Worm (Caenorhabditis elegans) whole organism, L1 larva: ENCODE results near the gene akt-2.

Source experiments
- C04F5.9 ChIP-seq: sonication (generic microtip); optimal IDR thresholded peaks from 2 replicates; lab custom pipeline; 2016; ENCODE audit warnings: missing genetic modification characterization, missing compliant biosample characterization
- C34B4.2 ChIP-seq: sonication (generic microtip); optimal IDR thresholded peaks from 2 replicates; lab custom pipeline; 2017; ENCODE audit warnings: mild to moderate bottlenecking, missing genetic modification characterization, missing compliant biosample characterization
- aha-1 ChIP-seq: fragments of 150-350 bp; optimal IDR thresholded peaks from 2 replicates; lab custom pipeline; 2014; ENCODE audit warnings: missing biosample characterization, missing genetic modification characterization
- alr-1 ChIP-seq: fragments of 200-800 bp; sonication (Bioruptor generic); optimal IDR thresholded peaks from 2 replicates; lab custom pipeline; 2018; ENCODE audit warnings: borderline replicate concordance, mild to moderate bottlenecking, missing genetic modification characterization, missing compliant biosample characterization
- aly-2 ChIP-seq: fragments of 150-350 bp; optimal IDR thresholded peaks from 2 replicates; lab custom pipeline; 2014; ENCODE audit warnings: missing biosample characterization, missing genetic modification characterization
- ceh-63 ChIP-seq: fragments of 200-800 bp; sonication (Bioruptor generic); optimal IDR thresholded peaks from 2 replicates; lab custom pipeline; 2018; ENCODE audit warnings: mild to moderate bottlenecking, missing genetic modification characterization, missing compliant biosample characterization
- ceh-82 ChIP-seq, 3 experiments: fragments of 150-350 bp in 1 of 3; sonication (generic microtip) in 2 of 3; optimal IDR thresholded peaks; 2 replicates each; lab custom pipeline; 2014 to 2017; ENCODE audit warnings: missing biosample characterization in 3 of 3, missing genetic modification characterization in 3 of 3
- ceh-88 ChIP-seq: fragments of 200-800 bp; sonication (Bioruptor generic); IDR thresholded peaks from 2 replicates; pipeline ENCODE4 v1.3.6; 2022; ENCODE audit warnings: missing genetic modification characterization, missing compliant biosample characterization
- ceh-90 ChIP-seq: sonication (generic microtip); optimal IDR thresholded peaks from 2 replicates; lab custom pipeline; 2016; ENCODE audit warnings: missing genetic modification characterization, missing compliant biosample characterization
- dpl-1 ChIP-seq, 3 experiments: fragments of 150-350 bp in 2 of 3; sonication (generic microtip) in 1 of 3; optimal IDR thresholded peaks; 2 replicates each; lab custom pipeline; 2014 to 2017; ENCODE audit warnings: missing biosample characterization in 3 of 3, missing genetic modification characterization in 3 of 3, missing genetic modification reagents in 3 of 3
- dsc-1 ChIP-seq: sonication (generic microtip); optimal IDR thresholded peaks from 2 replicates; lab custom pipeline; 2016; ENCODE audit warnings: mild to moderate bottlenecking, missing genetic modification characterization, missing compliant biosample characterization
- efl-3 ChIP-seq: fragments of 200-800 bp; sonication (Bioruptor generic); optimal IDR thresholded peaks from 2 replicates; lab custom pipeline; 2018; ENCODE audit warnings: mild to moderate bottlenecking, missing genetic modification characterization, missing compliant biosample characterization
- egl-13 ChIP-seq: sonication (generic microtip); optimal IDR thresholded peaks from 2 replicates; lab custom pipeline; 2016; ENCODE audit warnings: missing genotype, missing genetic modification reagents, missing genetic modification characterization, missing compliant biosample characterization
- egl-27 ChIP-seq, 2 experiments: fragments of 150-350 bp in 1 of 2; sonication (generic microtip); optimal IDR thresholded peaks; 3 replicates each; lab custom pipeline; 2017 to 2018; ENCODE audit warnings: missing biosample characterization in 2 of 2, missing genetic modification characterization in 2 of 2, missing genetic modification reagents in 2 of 2
- elt-3 ChIP-seq, 6 experiments: fragments of 150-350 bp in 1 of 6; sonication (generic microtip); optimal IDR thresholded peaks; 2 replicates each; lab custom pipeline; 2017 to 2018; ENCODE audit warnings: missing biosample characterization in 6 of 6, missing genetic modification characterization in 6 of 6, inconsistent platforms in 1 of 6
- ets-5 ChIP-seq: fragments of 200-800 bp; sonication (Bioruptor generic); IDR thresholded peaks from 2 replicates; pipeline ENCODE4 v1.3.6; 2022; ENCODE audit warnings: missing genetic modification characterization, missing compliant biosample characterization
- fkh-4 ChIP-seq: sonication (generic microtip); optimal IDR thresholded peaks from 2 replicates; lab custom pipeline; 2016; ENCODE audit warnings: missing compliant biosample characterization, missing genetic modification characterization, borderline replicate concordance
- fkh-8 ChIP-seq: sonication (generic microtip); optimal IDR thresholded peaks from 2 replicates; lab custom pipeline; 2016; ENCODE audit warnings: mild to moderate bottlenecking, missing genetic modification characterization, missing compliant biosample characterization
- fos-1 ChIP-seq: fragments of 150-350 bp; optimal IDR thresholded peaks from 2 replicates; lab custom pipeline; 2014; ENCODE audit warnings: missing biosample characterization, missing genetic modification characterization
- grh-1 ChIP-seq: fragments of 200-800 bp; sonication (Bioruptor generic); IDR thresholded peaks from 2 replicates; pipeline ENCODE4 v1.3.6; 2022; ENCODE audit warnings: missing genetic modification reagents, missing genetic modification characterization, missing compliant biosample characterization
- hlh-4 ChIP-seq: sonication (generic microtip); optimal IDR thresholded peaks from 2 replicates; lab custom pipeline; 2016; ENCODE audit warnings: mild to moderate bottlenecking, missing genetic modification characterization, missing compliant biosample characterization
- irx-1 ChIP-seq: sonication (generic microtip); optimal IDR thresholded peaks from 2 replicates; lab custom pipeline; 2016; ENCODE audit warnings: missing genetic modification characterization, missing compliant biosample characterization
- isw-1 ChIP-seq: fragments of 200-800 bp; sonication (Bioruptor generic); IDR thresholded peaks from 2 replicates; pipeline ENCODE4 v1.3.6; 2022; ENCODE audit warnings: missing genetic modification characterization, missing compliant biosample characterization
- lin-13 ChIP-seq: fragments of 150-350 bp; optimal IDR thresholded peaks from 2 replicates; lab custom pipeline; 2014; ENCODE audit warnings: missing biosample characterization, missing genetic modification reagents, missing genetic modification characterization
- lin-14 ChIP-seq: fragments of 200-800 bp; sonication (Bioruptor generic); optimal IDR thresholded peaks from 2 replicates; lab custom pipeline; 2018; ENCODE audit warnings: mild to moderate bottlenecking, missing genetic modification characterization, moderate library complexity, missing compliant biosample characterization
- lin-39 ChIP-seq: fragments of 150-350 bp; optimal IDR thresholded peaks from 2 replicates; lab custom pipeline; 2014; ENCODE audit warnings: missing biosample characterization, missing genetic modification reagents, missing genetic modification characterization
- mdl-1 ChIP-seq, 2 experiments: fragments of 150-350 bp; optimal IDR thresholded peaks; 2 replicates each; lab custom pipeline; 2014 to 2017; ENCODE audit warnings: missing biosample characterization in 2 of 2, missing genetic modification characterization in 2 of 2, inconsistent platforms in 1 of 2
- mef-2 ChIP-seq: fragments of 150-350 bp; optimal IDR thresholded peaks from 2 replicates; lab custom pipeline; 2014; ENCODE audit warnings: missing biosample characterization, missing genetic modification characterization
- mep-1 ChIP-seq: fragments of 150-350 bp; optimal IDR thresholded peaks from 2 replicates; lab custom pipeline; 2014; ENCODE audit warnings: missing biosample characterization, missing genetic modification characterization
- nhr-11 ChIP-seq: fragments of 150-350 bp; optimal IDR thresholded peaks from 2 replicates; lab custom pipeline; 2014; ENCODE audit warnings: missing biosample characterization, missing genetic modification characterization
- nhr-12 ChIP-seq: sonication (generic microtip); optimal IDR thresholded peaks from 2 replicates; lab custom pipeline; 2017; ENCODE audit warnings: missing biosample characterization, missing genetic modification characterization
- nhr-19 ChIP-seq: fragments of 200-800 bp; sonication (Bioruptor generic); conservative IDR thresholded peaks from 2 replicates; pipeline ENCODE4 v1.3.6; 2022; ENCODE audit warnings: missing genetic modification characterization, missing compliant biosample characterization
- nhr-237 ChIP-seq: fragments of 150-350 bp; optimal IDR thresholded peaks from 2 replicates; lab custom pipeline; 2014; ENCODE audit warnings: missing biosample characterization, missing genetic modification characterization
- nhr-28 ChIP-seq: fragments of 150-350 bp; optimal IDR thresholded peaks from 2 replicates; lab custom pipeline; 2014; ENCODE audit warnings: missing biosample characterization, missing genetic modification characterization
- nhr-71 ChIP-seq: sonication (generic microtip); optimal IDR thresholded peaks from 2 replicates; lab custom pipeline; 2016; ENCODE audit warnings: mild to moderate bottlenecking, missing genetic modification characterization, moderate library complexity, missing compliant biosample characterization
- nhr-77 ChIP-seq: fragments of 150-350 bp; optimal IDR thresholded peaks from 2 replicates; lab custom pipeline; 2014; ENCODE audit warnings: missing biosample characterization, missing genetic modification characterization
- nhr-85 ChIP-seq: sonication (generic microtip); peaks from one replicate; lab custom pipeline; 2016; ENCODE audit warnings: missing genetic modification characterization, inconsistent platforms, missing compliant biosample characterization
- rnt-1 ChIP-seq: sonication (generic microtip); optimal IDR thresholded peaks from 2 replicates; lab custom pipeline; 2016; ENCODE audit warnings: mild to moderate bottlenecking, missing genetic modification characterization, moderate library complexity, missing compliant biosample characterization
- skn-1 ChIP-seq: fragments of 150-350 bp; optimal IDR thresholded peaks from 2 replicates; lab custom pipeline; 2014; ENCODE audit warnings: missing biosample characterization, missing genetic modification characterization
- snpc-4 ChIP-seq: fragments of 150-350 bp; optimal IDR thresholded peaks from 2 replicates; lab custom pipeline; 2014; ENCODE audit warnings: missing biosample characterization, missing genetic modification characterization
- sox-4 ChIP-seq: sonication (generic microtip); optimal IDR thresholded peaks from 2 replicates; lab custom pipeline; 2016; ENCODE audit warnings: missing genetic modification characterization, missing compliant biosample characterization
- sptf-1 ChIP-seq: fragments of 150-350 bp; optimal IDR thresholded peaks from 2 replicates; lab custom pipeline; 2014; ENCODE audit warnings: missing biosample characterization, missing genetic modification characterization
- sup-37 ChIP-seq: fragments of 200-800 bp; sonication (Bioruptor generic); optimal IDR thresholded peaks from 2 replicates; lab custom pipeline; 2018; ENCODE audit warnings: mild to moderate bottlenecking, missing genetic modification characterization, missing compliant biosample characterization
- tbx-2 ChIP-seq: sonication (generic microtip); optimal IDR thresholded peaks from 2 replicates; lab custom pipeline; 2016; ENCODE audit warnings: missing genetic modification characterization, missing compliant biosample characterization
- tlp-1 ChIP-seq: fragments of 150-350 bp; optimal IDR thresholded peaks from 2 replicates; lab custom pipeline; 2014; ENCODE audit warnings: missing biosample characterization, missing genetic modification characterization
- unc-130 ChIP-seq: fragments of 150-350 bp; optimal IDR thresholded peaks from 2 replicates; lab custom pipeline; 2017; ENCODE audit warnings: missing biosample characterization, missing genetic modification characterization, inconsistent platforms
- unc-30 ChIP-seq: sonication (generic microtip); optimal IDR thresholded peaks from 2 replicates; lab custom pipeline; 2017; ENCODE audit warnings: missing biosample characterization, missing genetic modification characterization
- unc-62 ChIP-seq: fragments of 150-350 bp; optimal IDR thresholded peaks from 2 replicates; lab custom pipeline; 2014; ENCODE audit warnings: missing biosample characterization, missing genetic modification reagents, missing genetic modification characterization
- unc-86 ChIP-seq: sonication (generic microtip); optimal IDR thresholded peaks from 2 replicates; lab custom pipeline; 2016; ENCODE audit warnings: missing genetic modification characterization, missing compliant biosample characterization
- vab-15 ChIP-seq: sonication (generic microtip); optimal IDR thresholded peaks from 2 replicates; lab custom pipeline; 2017; ENCODE audit warnings: missing genotype, mild to moderate bottlenecking, missing genetic modification characterization, missing compliant biosample characterization
- xbp-1 ChIP-seq: sonication (generic microtip); optimal IDR thresholded peaks from 2 replicates; lab custom pipeline; 2016; ENCODE audit warnings: missing genetic modification characterization, missing compliant biosample characterization
- ztf-11 ChIP-seq, 2 experiments: sonication (generic microtip); optimal IDR thresholded peaks; 2 replicates each; lab custom pipeline; 2016 to 2017; ENCODE audit warnings: missing genetic modification characterization in 2 of 2, missing biosample characterization in 1 of 2, missing compliant biosample characterization in 1 of 2

The akt-2 gene

DNA sequence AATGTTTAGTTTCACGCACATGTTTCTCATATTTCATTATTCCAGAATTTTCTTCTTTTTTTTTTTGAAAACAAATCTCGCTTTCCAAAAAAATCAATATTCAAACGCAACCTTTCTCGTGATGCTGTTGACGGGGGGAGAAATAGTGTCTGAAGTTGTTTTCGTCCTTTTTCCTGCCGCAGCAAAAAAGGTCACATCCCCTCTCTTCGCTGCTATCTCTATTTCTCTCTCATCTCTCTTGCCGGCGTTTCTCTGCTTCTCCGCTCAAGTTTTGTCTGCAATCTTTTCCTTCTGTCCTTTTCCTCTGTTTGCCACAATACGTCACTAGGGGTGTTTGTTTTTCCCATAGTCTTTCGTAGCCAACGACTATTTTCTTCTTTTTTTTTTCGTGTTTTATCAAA, 760 bp upstream of the akt-2 start (continued):
- TF ChIP-seq unc-130 (peak; percentile 64), unc-86 (tag; lab: Kevin White, UChicago) (peak; percentile 75), egl-13 (tag; lab: Kevin White, UChicago) (no peak), unc-30 (tag; lab: Kevin White, UChicago) (no peak), lin-39 (no peak), aha-1 (tag; lab: Kevin White, UChicago) (no peak), aly-2 (tag; lab: Kevin White, UChicago) (no peak), lin-13 (peak; percentile 57), mdl-1 (tag; optimal IDR thresholded peaks at IDR 0.05; lab: Kevin White, UChicago) (peak in 1 of 2 experiments; percentile 84), tlp-1 (no peak), tbx-2 (tag; lab: Kevin White, UChicago) (peak; percentile 75), nhr-237 (peak; percentile 52), nhr-19 (peak; percentile 58), nhr-77 (peak; percentile 77), hlh-4 (tag; lab: Kevin White, UChicago) (no peak), ztf-11 (tag; optimal IDR thresholded peaks at IDR 0.05; lab: Kevin White, UChicago) (no peak), skn-1 (peak; percentile 81), C04F5.9 (tag; lab: Kevin White, UChicago) (no peak), ceh-88 (GFP tag; lab: Robert Waterston, UW) (peak; percentile 39; the same call in 1 of the 2 replicates), fkh-4 (tag; lab: Kevin White, UChicago) (no peak), mef-2 (tag; lab: Kevin White, UChicago) (peak; percentile 32), rnt-1 (peak; percentile 59), vab-15 (tag; lab: Kevin White, UChicago) (no peak), unc-62 (no peak), nhr-12 (tag; lab: Kevin White, UChicago) (no peak), irx-1 (tag; lab: Kevin White, UChicago) (no peak), sup-37 (GFP tag; lab: Kevin White, UChicago) (no peak), nhr-11 (peak; percentile 51), dpl-1 (GFP tag; optimal IDR thresholded peaks at IDR 0.05; lab: Kevin White, UChicago) (peak in 2 of 3 experiments; percentile 49 to 52), ceh-90 (peak; percentile 32), nhr-28 (no peak), grh-1 (GFP tag; lab: Robert Waterston, UW) (no peak; the same call in 1 of the 2 replicates), nhr-85 (tag; lab: Kevin White, UChicago) (peak; percentile 94), lin-14 (GFP tag; lab: Kevin White, UChicago) (peak; percentile 97), ceh-82 (tag; optimal IDR thresholded peaks at IDR 0.05; lab: Kevin White, UChicago) (peak in 2 of 3 experiments; percentile 42 to 76), fkh-8 (tag; lab: Kevin White, UChicago) (peak; percentile 84), mep-1 (tag; lab: Kevin White, UChicago) (peak; percentile 86), xbp-1 (tag; lab: Kevin White, UChicago) (peak; percentile 61), snpc-4 (tag; lab: Kevin White, UChicago) (no peak), alr-1 (tag; lab: Kevin White, UChicago) (no peak), isw-1 (GFP tag; lab: Robert Waterston, UW) (peak; percentile 7; the same call in 1 of the 2 replicates), ceh-63 (GFP tag; lab: Kevin White, UChicago) (no peak), egl-27 (tag; optimal IDR thresholded peaks at IDR 0.05; lab: Kevin White, UChicago) (peak in 1 of 2 experiments; percentile 49), sox-4 (tag; lab: Kevin White, UChicago) (no peak)

DNA sequence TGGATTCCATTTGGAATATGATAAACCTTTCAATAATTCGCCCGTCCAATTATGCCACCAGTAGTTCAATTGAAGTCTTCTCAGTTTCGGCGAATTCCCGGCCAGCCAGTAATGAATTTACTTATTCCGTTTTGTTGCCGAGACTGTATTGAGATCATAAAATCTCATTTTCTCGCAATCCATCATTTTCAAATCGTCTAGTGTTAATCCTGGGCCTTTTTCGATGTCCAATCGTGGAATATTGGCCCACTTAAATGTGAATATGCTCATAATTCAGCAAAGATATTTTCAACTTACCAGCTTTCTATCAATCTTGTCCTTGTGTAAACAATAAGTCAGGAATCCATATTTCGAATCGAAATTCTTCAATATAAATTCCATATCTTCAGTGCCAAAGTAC, 5.1 kb downstream of the akt-2 start:
- TF ChIP-seq elt-3 (tag; optimal IDR thresholded peaks at IDR 0.05; lab: Kevin White, UChicago) (no peak), isw-1 (GFP tag; lab: Robert Waterston, UW) (no peak), ets-5 (GFP tag; lab: Robert Waterston, UW) (no peak), nhr-19 (no peak), C34B4.2 (tag; lab: Kevin White, UChicago) (no peak), nhr-71 (no peak), fos-1 (tag; lab: Kevin White, UChicago) (no peak), ztf-11 (tag; optimal IDR thresholded peaks at IDR 0.05; lab: Kevin White, UChicago) (no peak), lin-14 (GFP tag; lab: Kevin White, UChicago) (no peak), efl-3 (GFP tag; lab: Kevin White, UChicago) (no peak), sptf-1 (tag; lab: Kevin White, UChicago) (no peak), dsc-1 (tag; lab: Kevin White, UChicago) (no peak)
